Worm (Caenorhabditis elegans) whole organism, early embryonic: ENCODE results near the gene F41F3.8.

ENCODE experiments used
- B0310.2 ChIP-seq: sonication (generic microtip); optimal IDR thresholded peaks from 2 replicates; lab custom pipeline; 2016; ENCODE audit warnings: mild to moderate bottlenecking, missing genetic modification characterization, missing compliant biosample characterization
- F13C5.2 ChIP-seq: sonication (generic microtip); optimal IDR thresholded peaks from 2 replicates; lab custom pipeline; 2017; ENCODE audit warnings: mild to moderate bottlenecking, missing genetic modification characterization, inconsistent platforms, missing compliant biosample characterization
- ama-1 ChIP-seq: fragments of 150-350 bp; optimal IDR thresholded peaks from 2 replicates; lab custom pipeline; 2014
- ceh-36 ChIP-seq: sonication (generic microtip); optimal IDR thresholded peaks from 2 replicates; lab custom pipeline; 2016; ENCODE audit warnings: missing genetic modification characterization, inconsistent platforms, missing compliant biosample characterization
- flt-1 ChIP-seq: fragments of 200-800 bp; sonication (Bioruptor generic); IDR thresholded peaks from 2 replicates; pipeline ENCODE4 v1.3.6; 2022; ENCODE audit warnings: missing genetic modification characterization, missing compliant biosample characterization
- hnd-1 ChIP-seq: sonication (generic microtip); optimal IDR thresholded peaks from 2 replicates; lab custom pipeline; 2016; ENCODE audit warnings: missing genetic modification characterization, missing compliant biosample characterization
- pes-1 ChIP-seq: fragments of 200-800 bp; sonication (Bioruptor generic); IDR thresholded peaks from 2 replicates; pipeline ENCODE4 v1.3.6; 2022; ENCODE audit warnings: missing genetic modification reagents, missing genetic modification characterization, missing compliant biosample characterization
- scrt-1 ChIP-seq: fragments of 200-800 bp; sonication (Bioruptor generic); IDR thresholded peaks from 2 replicates; pipeline ENCODE4 v1.3.6; 2022; ENCODE audit warnings: missing genetic modification characterization, missing compliant biosample characterization
- tbx-11 ChIP-seq: fragments of 200-800 bp; sonication (Bioruptor generic); IDR thresholded peaks from 2 replicates; pipeline ENCODE4 v1.3.6; 2022; ENCODE audit warnings: missing genetic modification characterization, missing compliant biosample characterization
- tra-4 ChIP-seq: sonication (generic microtip); optimal IDR thresholded peaks from 2 replicates; lab custom pipeline; 2017; ENCODE audit warnings: missing genetic modification characterization, missing compliant biosample characterization

DNA sequence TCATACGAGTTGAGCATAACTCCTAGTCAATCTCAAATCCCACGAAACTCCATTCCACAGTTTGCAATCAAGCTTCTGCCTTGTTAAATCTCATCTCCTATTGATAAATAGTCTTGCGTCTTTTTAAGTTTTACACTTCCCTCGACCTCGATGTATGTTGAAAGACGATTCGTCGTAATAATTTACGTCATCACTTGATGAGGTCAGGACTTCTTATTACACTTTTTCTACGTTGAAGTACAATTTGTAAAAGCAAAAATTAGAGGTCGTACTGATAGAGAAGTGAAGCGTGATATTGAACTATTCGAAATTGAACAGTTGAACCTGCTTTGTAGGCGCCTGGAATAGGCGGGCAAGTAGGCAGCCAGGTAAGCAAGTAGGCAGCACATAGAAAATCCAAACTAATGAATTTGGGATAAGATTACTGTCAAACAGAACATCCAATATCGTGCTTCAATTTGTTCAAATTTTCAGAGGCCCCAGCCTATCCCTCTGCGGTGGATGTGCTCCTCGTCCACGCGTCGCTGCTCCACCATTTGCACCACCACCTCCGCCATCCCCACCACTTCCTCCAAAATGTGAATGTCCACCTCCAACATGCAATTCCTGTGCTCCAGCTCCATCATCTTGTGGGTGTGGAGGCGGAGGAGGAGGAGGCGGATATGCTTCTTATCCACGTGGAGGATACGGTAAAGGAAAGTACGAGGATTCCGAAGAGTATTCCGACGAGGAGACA lies 1.2 kb downstream of the F41F3.8 start:
- TF ChIP-seq hnd-1 (tag; lab: Kevin White, UChicago) (no peak), ceh-36 (no peak), scrt-1 (GFP tag; lab: Robert Waterston, UW) (no peak), flt-1 (no peak), pes-1 (GFP tag; lab: Robert Waterston, UW) (no peak), ama-1 (lab: Kevin White, UChicago) (no peak), tra-4 (tag; lab: Kevin White, UChicago) (no peak), B0310.2 (tag; lab: Kevin White, UChicago) (no peak), tbx-11 (GFP tag; lab: Robert Waterston, UW) (no peak), F13C5.2 (no peak)
